Fruit fly (Drosophila melanogaster): ENCODE data around the gene CG14540.
A peak's percentile ranks its signal among the peaks of the same experiment; 100 is the strongest.

The CG14540 gene

DNA sequence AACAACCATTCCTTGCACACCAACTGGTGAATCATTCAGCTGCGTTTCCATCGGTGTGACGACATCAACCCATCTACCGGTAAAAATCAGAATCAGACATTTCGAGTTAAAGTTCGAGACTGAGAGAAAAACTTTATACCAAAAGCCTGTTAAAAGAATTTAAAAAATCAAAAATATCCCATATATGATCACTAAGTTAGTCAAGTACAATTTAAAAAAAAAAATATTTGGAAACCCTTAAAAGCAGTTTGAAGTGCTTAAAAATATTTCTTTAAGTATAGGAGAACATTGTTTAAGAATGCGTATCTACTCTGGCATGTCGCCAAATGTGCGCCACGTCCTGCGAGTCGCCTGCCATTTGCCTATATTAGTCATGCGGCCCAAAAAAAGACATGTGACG lies 9.4 kb downstream of the CG14540 start (continued):
- TF ChIP-seq CG32532 (GFP tag; IDR thresholded peaks at IDR 0.05), result peak; percentile 60; the same call in 1 of the 2 replicates
- TF ChIP-seq E2f1 (GFP tag; IDR thresholded peaks at IDR 0.05), result peak; percentile 27; the same call in 1 of the 2 replicates
- no peak for TF ChIP-seq Atf-2 (GFP tag; optimal IDR thresholded peaks at IDR 0.05)
- TF ChIP-seq usp (GFP tag; optimal IDR thresholded peaks at IDR 0.05), result no peak
- TF ChIP-seq ATbp (GFP tag; optimal IDR thresholded peaks at IDR 0.05), result no peak
- peak; percentile 43 for TF ChIP-seq CG3281 (GFP tag; optimal IDR thresholded peaks at IDR 0.05)
- TF ChIP-seq CG11247 (GFP tag; IDR thresholded peaks at IDR 0.05), result 0 out of 2 replicates have a peak, but pooled peaks have one; percentile 20
- TF ChIP-seq HHEX (GFP tag; optimal IDR thresholded peaks at IDR 0.05), result peak; percentile 12
- peak; percentile 60 for TF ChIP-seq cwo (GFP tag; optimal IDR thresholded peaks at IDR 0.05)
- no peak for TF ChIP-seq sd (tag; optimal IDR thresholded peaks at IDR 0.05)
- TF ChIP-seq Trl (optimal IDR thresholded peaks at IDR 0.05), result no peak
- no peak for TF ChIP-seq Trl (GFP tag; optimal IDR thresholded peaks at IDR 0.05)
- peak; percentile 24 for TF ChIP-seq dmrt99B (tag; optimal IDR thresholded peaks at IDR 0.05)
- TF ChIP-seq CG6689 (GFP tag; IDR thresholded peaks at IDR 0.05), result peak; percentile 51; the same call in 1 of the 2 replicates
- TF ChIP-seq NK7.1 (GFP tag; optimal IDR thresholded peaks at IDR 0.05), result no peak
- peak; percentile 5 for TF ChIP-seq bab2 (GFP tag; optimal IDR thresholded peaks at IDR 0.05)
- no peak for TF ChIP-seq slou (GFP tag; optimal IDR thresholded peaks at IDR 0.05)
- TF ChIP-seq CG13624 (GFP tag; optimal IDR thresholded peaks at IDR 0.05), result peak; percentile 64
- TF ChIP-seq salm (tag; optimal IDR thresholded peaks at IDR 0.05), result no peak
- TF ChIP-seq CG7556 (GFP tag; optimal IDR thresholded peaks at IDR 0.05), result peak; percentile 58
- no peak for TF ChIP-seq HLHmδ (GFP tag; optimal IDR thresholded peaks at IDR 0.05)
- 0 out of 3 replicates have a peak, but pooled peaks have one; percentile 22 for TF ChIP-seq CG7357 (GFP tag; IDR thresholded peaks at IDR 0.05)
- TF ChIP-seq CG15269 (tag; optimal IDR thresholded peaks at IDR 0.05), result peak; percentile 45
- no peak for TF ChIP-seq CG6765 (GFP tag; optimal IDR thresholded peaks at IDR 0.05)
- TF ChIP-seq Hr51 (GFP tag; optimal IDR thresholded peaks at IDR 0.05), result peak in 1 of 2 experiments; percentile 75
- no peak for TF ChIP-seq CG6654 (GFP tag; optimal IDR thresholded peaks at IDR 0.05)
- TF ChIP-seq da (GFP tag; optimal IDR thresholded peaks at IDR 0.05), result no peak
- no peak for TF ChIP-seq ap (GFP tag; IDR thresholded peaks at IDR 0.05)
- no peak for TF ChIP-seq Hr78 (GFP tag; optimal IDR thresholded peaks at IDR 0.05)
- TF ChIP-seq CG34376 (GFP tag; optimal IDR thresholded peaks at IDR 0.05), result no peak
- TF ChIP-seq CG4617 (GFP tag; optimal IDR thresholded peaks at IDR 0.05; ENCODE audit: borderline replicate concordance), result no peak
- no peak for TF ChIP-seq CG11398 (GFP tag; optimal IDR thresholded peaks at IDR 0.05)
- TF ChIP-seq kni (GFP tag; optimal IDR thresholded peaks at IDR 0.05), result no peak
- no peak for TF ChIP-seq fru (optimal IDR thresholded peaks at IDR 0.05)
- TF ChIP-seq tx (GFP tag; optimal IDR thresholded peaks at IDR 0.05), result no peak
- peak; percentile 74 for TF ChIP-seq Hmr (GFP tag; optimal IDR thresholded peaks at IDR 0.05)
- no peak for TF ChIP-seq CG1792 (GFP tag; optimal IDR thresholded peaks at IDR 0.05)
- TF ChIP-seq CG12299 (tag; optimal IDR thresholded peaks at IDR 0.05), result no peak
- TF ChIP-seq NfI (GFP tag; optimal IDR thresholded peaks at IDR 0.05), result peak; percentile 15
- TF ChIP-seq lilli (GFP tag; optimal IDR thresholded peaks at IDR 0.05), result peak; percentile 43
- peak; percentile 40 for TF ChIP-seq CG9727 (GFP tag; optimal IDR thresholded peaks at IDR 0.05)
- no peak for TF ChIP-seq CG11696 (GFP tag; IDR thresholded peaks at IDR 0.05)
- no peak for TF ChIP-seq pita (GFP tag; optimal IDR thresholded peaks at IDR 0.05)
- TF ChIP-seq crp (GFP tag; optimal IDR thresholded peaks at IDR 0.05), result no peak
- TF ChIP-seq Hand (GFP tag; optimal IDR thresholded peaks at IDR 0.05), result peak; percentile 44
- no peak for TF ChIP-seq CG4424 (GFP tag; optimal IDR thresholded peaks at IDR 0.05)
- TF ChIP-seq Sry-β (GFP tag; optimal IDR thresholded peaks at IDR 0.05), result no peak
- TF ChIP-seq Ets65A (GFP tag), result peak; percentile 46
- TF ChIP-seq CG5180 (GFP tag; optimal IDR thresholded peaks at IDR 0.05), result no peak
- no peak for TF ChIP-seq CG1603 (tag; optimal IDR thresholded peaks at IDR 0.05)
- peak; percentile 39; the same call in 1 of the 2 replicates for TF ChIP-seq vvl (GFP tag; IDR thresholded peaks at IDR 0.05)
